Worm (Caenorhabditis elegans) whole organism, early embryonic: ENCODE data around the gene C14F11.7.
A peak's percentile ranks its signal among the peaks of the same experiment; 100 is the strongest.

Experiments used
- B0310.2 ChIP-seq: sonication (generic microtip); optimal IDR thresholded peaks from 2 replicates; lab custom pipeline; 2016; ENCODE audit warnings: mild to moderate bottlenecking, missing genetic modification characterization, missing compliant biosample characterization
- F13C5.2 ChIP-seq: sonication (generic microtip); optimal IDR thresholded peaks from 2 replicates; lab custom pipeline; 2017; ENCODE audit warnings: mild to moderate bottlenecking, missing genetic modification characterization, inconsistent platforms, missing compliant biosample characterization
- aly-1 ChIP-seq: sonication (generic microtip); optimal IDR thresholded peaks from 2 replicates; lab custom pipeline; 2016; ENCODE audit warnings: missing genetic modification characterization, missing compliant biosample characterization
- ama-1 ChIP-seq: fragments of 150-350 bp; optimal IDR thresholded peaks from 2 replicates; lab custom pipeline; 2014
- ceh-13 ChIP-seq: fragments of 200-800 bp; sonication (Bioruptor generic); optimal IDR thresholded peaks from 2 replicates; lab custom pipeline; 2018; ENCODE audit warnings: mild to moderate bottlenecking, missing genetic modification characterization, missing compliant biosample characterization
- ceh-36 ChIP-seq: sonication (generic microtip); optimal IDR thresholded peaks from 2 replicates; lab custom pipeline; 2016; ENCODE audit warnings: missing genetic modification characterization, inconsistent platforms, missing compliant biosample characterization
- ets-7 ChIP-seq: sonication (generic microtip); optimal IDR thresholded peaks from 2 replicates; lab custom pipeline; 2016; ENCODE audit warnings: missing genotype, missing genetic modification characterization, missing compliant biosample characterization
- flt-1 ChIP-seq: fragments of 200-800 bp; sonication (Bioruptor generic); IDR thresholded peaks from 2 replicates; pipeline ENCODE4 v1.3.6; 2022; ENCODE audit warnings: missing genetic modification characterization, missing compliant biosample characterization
- hmbx-1 ChIP-seq: sonication (generic microtip); optimal IDR thresholded peaks from 2 replicates; lab custom pipeline; 2016; ENCODE audit warnings: mild to moderate bottlenecking, missing genetic modification characterization, missing compliant biosample characterization
- hmg-4 ChIP-seq: fragments of 200-800 bp; sonication (Bioruptor generic); optimal IDR thresholded peaks from 2 replicates; lab custom pipeline; 2018; ENCODE audit warnings: mild to moderate bottlenecking, missing genetic modification characterization, missing compliant biosample characterization
- hnd-1 ChIP-seq: sonication (generic microtip); optimal IDR thresholded peaks from 2 replicates; lab custom pipeline; 2016; ENCODE audit warnings: missing genetic modification characterization, missing compliant biosample characterization
- pes-1 ChIP-seq: fragments of 200-800 bp; sonication (Bioruptor generic); IDR thresholded peaks from 2 replicates; pipeline ENCODE4 v1.3.6; 2022; ENCODE audit warnings: missing genetic modification reagents, missing genetic modification characterization, missing compliant biosample characterization
- scrt-1 ChIP-seq: fragments of 200-800 bp; sonication (Bioruptor generic); IDR thresholded peaks from 2 replicates; pipeline ENCODE4 v1.3.6; 2022; ENCODE audit warnings: missing genetic modification characterization, missing compliant biosample characterization
- sea-1 ChIP-seq: fragments of 200-800 bp; sonication (Bioruptor generic); conservative IDR thresholded peaks from 2 replicates; pipeline ENCODE4 v1.3.6; 2022; ENCODE audit warnings: missing genetic modification characterization, missing compliant biosample characterization
- tbx-11 ChIP-seq: fragments of 200-800 bp; sonication (Bioruptor generic); IDR thresholded peaks from 2 replicates; pipeline ENCODE4 v1.3.6; 2022; ENCODE audit warnings: missing genetic modification characterization, missing compliant biosample characterization
- tbx-37 ChIP-seq: fragments of 200-800 bp; sonication (Bioruptor generic); conservative IDR thresholded peaks from 2 replicates; pipeline ENCODE4 v1.3.6; 2022; ENCODE audit warnings: missing genetic modification reagents, missing genetic modification characterization, missing compliant biosample characterization
- tra-4 ChIP-seq: sonication (generic microtip); optimal IDR thresholded peaks from 2 replicates; lab custom pipeline; 2017; ENCODE audit warnings: missing genetic modification characterization, missing compliant biosample characterization

C14F11.7 gene

ce11 chrX:6247013-6247412 is 38.6 kb upstream of the C14F11.7 start:
- TF ChIP-seq F13C5.2: no peak
- no peak for TF ChIP-seq B0310.2
- no peak for TF ChIP-seq tbx-37 (GFP tag; lab: Robert Waterston, UW)
- TF ChIP-seq aly-1 (tag; lab: Kevin White, UChicago): no peak
- no peak for TF ChIP-seq ama-1 (lab: Kevin White, UChicago)
- TF ChIP-seq ets-7 (tag; lab: Kevin White, UChicago): no peak
- TF ChIP-seq ceh-13 (GFP tag; lab: Kevin White, UChicago): no peak
- TF ChIP-seq hmbx-1 (tag; lab: Kevin White, UChicago): no peak
- TF ChIP-seq scrt-1 (GFP tag; lab: Robert Waterston, UW): no peak
- TF ChIP-seq tra-4 (tag; lab: Kevin White, UChicago): no peak

- no peak for TF ChIP-seq F13C5.2
- TF ChIP-seq B0310.2: no peak
- TF ChIP-seq sea-1 (GFP tag; lab: Robert Waterston, UW): no peak
- TF ChIP-seq hnd-1: no peak
- TF ChIP-seq ceh-13 (GFP tag; lab: Kevin White, UChicago): no peak
- TF ChIP-seq aly-1 (tag; lab: Kevin White, UChicago): no peak
- TF ChIP-seq tra-4 (tag; lab: Kevin White, UChicago): no peak
- TF ChIP-seq ceh-36 (tag; lab: Kevin White, UChicago): no peak
- TF ChIP-seq tbx-11 (GFP tag; lab: Robert Waterston, UW): no peak
- TF ChIP-seq ets-7 (tag; lab: Kevin White, UChicago): no peak
- no peak for TF ChIP-seq hmg-4 (GFP tag; lab: Kevin White, UChicago)
These were observed 37.1 kb upstream of the C14F11.7 start for ce11 chrX:6245499-6245898.

ce11 chrX:6240640-6241033 is 32.3 kb upstream of the C14F11.7 start, which contains the start of gene got-2.2:
Gene got-2.2 (plus strand): TSS chrX:6240983.
- TF ChIP-seq aly-1 (tag; lab: Kevin White, UChicago) (no peak), B0310.2 (no peak), ama-1 (lab: Kevin White, UChicago) (no peak), hmg-4 (GFP tag; lab: Kevin White, UChicago) (no peak), ets-7 (tag; lab: Kevin White, UChicago) (no peak), tbx-11 (GFP tag; lab: Robert Waterston, UW) (no peak), hnd-1 (no peak), tra-4 (tag; lab: Kevin White, UChicago) (no peak), sea-1 (GFP tag; lab: Robert Waterston, UW) (no peak)

ce11 chrX:6239927-6240639 is 31.7 kb upstream of the C14F11.7 start:
- TF ChIP-seq ceh-36 (tag; lab: Kevin White, UChicago) (no peak), hmg-4 (GFP tag; lab: Kevin White, UChicago) (peak; percentile 20)

- no peak for TF ChIP-seq ets-7 (tag; lab: Kevin White, UChicago)
- TF ChIP-seq tbx-11 (GFP tag; lab: Robert Waterston, UW): no peak
- no peak for TF ChIP-seq tbx-37 (GFP tag; lab: Robert Waterston, UW)
- TF ChIP-seq ceh-36 (tag; lab: Kevin White, UChicago): no peak
- TF ChIP-seq scrt-1 (GFP tag; lab: Robert Waterston, UW): no peak
- TF ChIP-seq aly-1 (tag; lab: Kevin White, UChicago): no peak
These were observed 30.6 kb upstream of the C14F11.7 start, which contains the start of gene rml-3 for ce11 chrX:6238973-6239372. Gene rml-3 (minus strand): TSS chrX:6239065.

- no peak for TF ChIP-seq tra-4 (tag; lab: Kevin White, UChicago)
- no peak for TF ChIP-seq aly-1 (tag; lab: Kevin White, UChicago)
- TF ChIP-seq sea-1 (GFP tag; lab: Robert Waterston, UW): no peak
- TF ChIP-seq hmg-4 (GFP tag; lab: Kevin White, UChicago): no peak
- TF ChIP-seq tbx-37 (GFP tag; lab: Robert Waterston, UW): no peak
- no peak for TF ChIP-seq B0310.2
- no peak for TF ChIP-seq ceh-36 (tag; lab: Kevin White, UChicago)
- TF ChIP-seq tbx-11 (GFP tag; lab: Robert Waterston, UW): no peak
- no peak for TF ChIP-seq pes-1
- no peak for TF ChIP-seq ama-1 (lab: Kevin White, UChicago)
- no peak for TF ChIP-seq ets-7 (tag; lab: Kevin White, UChicago)
- TF ChIP-seq ceh-13 (GFP tag; lab: Kevin White, UChicago): no peak
- no peak for TF ChIP-seq hmbx-1 (tag; lab: Kevin White, UChicago)
- no peak for TF ChIP-seq scrt-1 (GFP tag; lab: Robert Waterston, UW)
- TF ChIP-seq hnd-1: no peak
- TF ChIP-seq flt-1 (GFP tag; lab: Robert Waterston, UW): no peak
- no peak for TF ChIP-seq F13C5.2
These were observed 27.1 kb upstream of the C14F11.7 start, which contains the start of gene hsp-43 for ce11 chrX:6235443-6235842. Gene hsp-43 (minus strand): TSS chrX:6235543.

- TF ChIP-seq tbx-37 (GFP tag; lab: Robert Waterston, UW) (no peak), F13C5.2 (no peak), hmg-4 (GFP tag; lab: Kevin White, UChicago) (no peak), ceh-36 (tag; lab: Kevin White, UChicago) (no peak), tra-4 (tag; lab: Kevin White, UChicago) (no peak), ama-1 (lab: Kevin White, UChicago) (no peak), pes-1 (no peak), hmbx-1 (tag; lab: Kevin White, UChicago) (no peak), aly-1 (tag; lab: Kevin White, UChicago) (no peak), ets-7 (tag; lab: Kevin White, UChicago) (no peak), B0310.2 (no peak), tbx-11 (GFP tag; lab: Robert Waterston, UW) (no peak)
These were observed 24.7 kb upstream of the C14F11.7 start, which contains the start of gene C14F11.4 for ce11 chrX:6232998-6233626. Gene C14F11.4 (minus strand): TSS chrX:6233048.
